Worm (Caenorhabditis elegans) whole organism, midembryonic: Measurements from ENCODE around the gene C09F12.2.

Source experiments
- T22C8.4 ChIP-seq: fragments of 200-800 bp; sonication (Bioruptor generic); IDR thresholded peaks from 2 replicates; pipeline ENCODE4 v1.3.6; 2022; ENCODE audit warnings: missing genetic modification characterization, missing compliant biosample characterization
- cog-1 ChIP-seq: sonication (generic microtip); optimal IDR thresholded peaks from 2 replicates; lab custom pipeline; 2016; ENCODE audit warnings: missing genetic modification characterization, missing compliant biosample characterization
- flt-1 ChIP-seq: fragments of 200-800 bp; sonication (Bioruptor generic); IDR thresholded peaks from 2 replicates; pipeline ENCODE4 v1.3.6; 2022; ENCODE audit warnings: missing genetic modification characterization, missing compliant biosample characterization
- klf-2 ChIP-seq: fragments of 200-800 bp; sonication (Bioruptor generic); conservative IDR thresholded peaks from 2 replicates; pipeline ENCODE4 v1.3.6; 2022; ENCODE audit warnings: missing genetic modification reagents, missing genetic modification characterization, missing compliant biosample characterization
- med-1 ChIP-seq: sonication (generic microtip); optimal IDR thresholded peaks from 2 replicates; lab custom pipeline; 2017; ENCODE audit warnings: missing genetic modification characterization, mild to moderate bottlenecking, missing compliant biosample characterization, antibody characterized with exemption, missing genetic modification reagents; ENCODE audit not compliant: insufficient read depth
- ref-1 ChIP-seq: fragments of 200-800 bp; sonication (Bioruptor generic); conservative IDR thresholded peaks from 2 replicates; pipeline ENCODE4 v1.3.6; 2022; ENCODE audit warnings: missing genetic modification reagents, missing genetic modification characterization, missing compliant biosample characterization
- ztf-29 ChIP-seq: fragments of 200-800 bp; sonication (Bioruptor generic); IDR thresholded peaks from 2 replicates; pipeline ENCODE4 v1.3.6; 2022; ENCODE audit warnings: missing genetic modification reagents, missing genetic modification characterization, missing compliant biosample characterization

ce11 chrX:11008052-11008451 is 45.7 kb upstream of the C09F12.2 start, which contains the start of gene del-5:
- no peak for TF ChIP-seq T22C8.4 (GFP tag; lab: Robert Waterston, UW)
- no peak for TF ChIP-seq flt-1 (GFP tag; lab: Robert Waterston, UW)
- no peak for TF ChIP-seq med-1
- no peak for TF ChIP-seq ref-1 (GFP tag; lab: Robert Waterston, UW)
- no peak for TF ChIP-seq klf-2 (GFP tag; lab: Robert Waterston, UW)
- no peak for TF ChIP-seq ztf-29
- TF ChIP-seq cog-1 (tag; lab: Kevin White, UChicago): no peak
